Worm (Caenorhabditis elegans) whole organism, early embryonic: Measurements from ENCODE around the gene zipt-15.

Source experiments
- ama-1 ChIP-seq: fragments of 150-350 bp; optimal IDR thresholded peaks from 2 replicates; lab custom pipeline; 2014
- tbx-11 ChIP-seq: fragments of 200-800 bp; sonication (Bioruptor generic); IDR thresholded peaks from 2 replicates; pipeline ENCODE4 v1.3.6; 2022; ENCODE audit warnings: missing genetic modification characterization, missing compliant biosample characterization
- tbx-37 ChIP-seq: fragments of 200-800 bp; sonication (Bioruptor generic); conservative IDR thresholded peaks from 2 replicates; pipeline ENCODE4 v1.3.6; 2022; ENCODE audit warnings: missing genetic modification reagents, missing genetic modification characterization, missing compliant biosample characterization

DNA sequence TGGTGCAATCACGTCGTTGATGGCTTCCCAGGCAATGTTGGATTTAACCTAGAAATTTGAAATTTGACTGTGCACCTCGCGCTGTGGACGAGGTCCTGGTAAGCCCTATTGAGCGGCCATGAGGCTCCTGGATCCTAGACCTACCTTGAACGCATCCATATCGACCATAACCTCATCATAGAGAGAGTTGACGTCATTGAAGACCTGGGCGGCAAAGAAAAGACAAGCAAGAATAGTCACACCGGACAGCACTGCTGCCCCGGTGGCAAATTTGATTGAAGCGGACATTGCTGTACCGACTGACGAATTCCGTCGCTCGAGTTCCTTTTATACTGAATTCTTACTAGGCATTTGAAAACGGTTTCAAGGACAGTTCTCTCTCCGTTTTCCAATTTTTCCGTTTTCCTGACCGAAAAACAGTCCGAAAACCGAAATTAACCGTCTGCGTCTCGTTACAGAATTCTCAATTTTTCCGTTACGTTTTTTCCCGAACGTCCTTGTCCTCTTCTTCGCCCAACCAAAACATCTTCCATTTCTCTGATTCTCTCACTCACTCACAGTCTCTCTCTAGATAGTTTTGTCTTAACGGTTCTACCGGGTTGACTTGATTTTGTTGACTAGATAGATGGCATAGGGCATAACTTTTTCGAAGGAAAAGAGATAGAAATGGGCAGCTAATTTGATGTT, 61.2 kb downstream of the zipt-15 start, which contains the start of gene col-103:
- TF ChIP-seq tbx-37 (GFP tag; lab: Robert Waterston, UW), result no peak
- no peak for TF ChIP-seq ama-1 (lab: Kevin White, UChicago)
- TF ChIP-seq tbx-11 (GFP tag; lab: Robert Waterston, UW), result no peak
